Fruit fly (Drosophila melanogaster) whole organism, embryonic: ENCODE results near the gene CG33096.

ENCODE experiments used
- Abd-B ChIP-seq: fragments of 200-800 bp; sonication (Bioruptor generic); optimal IDR thresholded peaks from 2 replicates; lab custom pipeline; 2018; ENCODE audit warnings: missing biosample characterization, mild to moderate bottlenecking, missing genetic modification characterization, moderate library complexity
- Aef1 ChIP-seq: fragments of 200-800 bp; sonication (Bioruptor generic); IDR thresholded peaks from 3 replicates; pipeline ENCODE4 v1.3.6; 2022; ENCODE audit warnings: missing biosample characterization, missing genetic modification characterization
- BEAF-32 ChIP-seq: fragments of 200-800 bp; sonication (Bioruptor generic); optimal IDR thresholded peaks from 3 replicates; lab custom pipeline; 2017; ENCODE audit warnings: missing biosample characterization, missing genetic modification characterization, mild to moderate bottlenecking, moderate library complexity, missing genetic modification reagents
- Blimp-1 ChIP-seq: fragments of 200-800 bp; sonication (Bioruptor generic); optimal IDR thresholded peaks from 3 replicates; lab custom pipeline; 2018; ENCODE audit warnings: missing biosample characterization, missing genetic modification characterization, mild to moderate bottlenecking, moderate library complexity, missing genetic modification reagents
- BtbVII ChIP-seq: fragments of 200-800 bp; sonication (Bioruptor generic); optimal IDR thresholded peaks from 3 replicates; lab custom pipeline; 2017; ENCODE audit warnings: missing biosample characterization, mild to moderate bottlenecking, missing genetic modification characterization
- CG10431 ChIP-seq: fragments of 200-800 bp; sonication (Bioruptor generic); optimal IDR thresholded peaks from 3 replicates; lab custom pipeline; 2018; ENCODE audit warnings: missing biosample characterization, mild to moderate bottlenecking, missing genetic modification characterization
- CG10543 ChIP-seq: fragments of 200-800 bp; sonication (Bioruptor generic); optimal IDR thresholded peaks from 3 replicates; lab custom pipeline; 2017; ENCODE audit warnings: missing biosample characterization, mild to moderate bottlenecking, missing genetic modification characterization, moderate library complexity
- CG12299 ChIP-seq: fragments of 200-800 bp; sonication (Bioruptor generic); optimal IDR thresholded peaks from 2 replicates; lab custom pipeline; 2018; ENCODE audit warnings: missing biosample characterization, mild to moderate bottlenecking, missing genetic modification characterization
- CG12659 ChIP-seq: fragments of 200-800 bp; sonication (Bioruptor generic); optimal IDR thresholded peaks from 3 replicates; lab custom pipeline; 2017; ENCODE audit warnings: mild to moderate bottlenecking, missing biosample characterization, missing genetic modification reagents, missing genetic modification characterization
- CG13296 ChIP-seq: fragments of 200-800 bp; sonication (Bioruptor generic); optimal IDR thresholded peaks from 3 replicates; lab custom pipeline; 2018; ENCODE audit warnings: missing biosample characterization, mild to moderate bottlenecking, missing genetic modification characterization
- CG1647 ChIP-seq: fragments of 200-800 bp; sonication (Bioruptor generic); optimal IDR thresholded peaks from 3 replicates; lab custom pipeline; 2016; ENCODE audit warnings: missing biosample characterization, missing genetic modification characterization
- CG17829 ChIP-seq: fragments of 200-800 bp; optimal IDR thresholded peaks from 2 replicates; lab custom pipeline; 2019; ENCODE audit warnings: missing biosample characterization, mild to moderate bottlenecking, missing genetic modification characterization, moderate library complexity
- CG1792 ChIP-seq: fragments of 200-800 bp; sonication (Bioruptor generic); optimal IDR thresholded peaks from 2 replicates; lab custom pipeline; 2016; ENCODE audit warnings: missing biosample characterization, missing genetic modification characterization
- CG18764 ChIP-seq: fragments of 200-800 bp; sonication (Bioruptor generic); optimal IDR thresholded peaks from 3 replicates; lab custom pipeline; 2016; ENCODE audit warnings: missing biosample characterization, missing genetic modification characterization
- CG2875 ChIP-seq: fragments of 200-800 bp; sonication (Bioruptor generic); optimal IDR thresholded peaks from 2 replicates; lab custom pipeline; 2017; ENCODE audit warnings: missing biosample characterization, mild to moderate bottlenecking, missing genetic modification characterization, missing genetic modification reagents
- CG30431 ChIP-seq: fragments of 200-800 bp; sonication (Bioruptor generic); optimal IDR thresholded peaks from 2 replicates; lab custom pipeline; 2017; ENCODE audit warnings: missing biosample characterization, missing genetic modification characterization
- CG31224 ChIP-seq: fragments of 200-800 bp; sonication (Bioruptor generic); IDR thresholded peaks from 2 replicates; pipeline ENCODE4 v1.3.6; 2022; ENCODE audit warnings: missing biosample characterization, missing genetic modification characterization
- CG31365 ChIP-seq: fragments of 200-800 bp; sonication (Bioruptor generic); optimal IDR thresholded peaks from 2 replicates; lab custom pipeline; 2018; ENCODE audit warnings: missing biosample characterization, mild to moderate bottlenecking, missing genetic modification characterization
- CG33557 ChIP-seq: fragments of 200-800 bp; sonication (Bioruptor generic); optimal IDR thresholded peaks from 2 replicates; lab custom pipeline; 2019; ENCODE audit warnings: missing biosample characterization, mild to moderate bottlenecking, missing genetic modification characterization, moderate library complexity
- CG8290 ChIP-seq, 3 experiments: fragments of 200-800 bp; sonication (Bioruptor generic); optimal IDR thresholded peaks; 2 replicates each; lab custom pipeline; 2016 to 2019; ENCODE audit warnings: missing biosample characterization in 3 of 3, missing genetic modification characterization in 3 of 3, mild to moderate bottlenecking in 2 of 3, moderate library complexity in 1 of 3
- CG8944 ChIP-seq: fragments of 200-800 bp; sonication (Bioruptor generic); optimal IDR thresholded peaks from 3 replicates; lab custom pipeline; 2016; ENCODE audit warnings: missing biosample characterization, missing genetic modification characterization
- CG9215 ChIP-seq: fragments of 200-800 bp; sonication (Bioruptor generic); IDR thresholded peaks from 2 replicates; pipeline ENCODE4 v1.3.6; 2022; ENCODE audit warnings: missing biosample characterization, missing genetic modification characterization
- D ChIP-seq, 2 experiments: fragments of 200-800 bp in 1 of 2; fragments of >200 bp in 1 of 2; sonication (Bioruptor generic) in 1 of 2; optimal IDR thresholded peaks; 2 replicates in 1 of 2; 3 replicates in 1 of 2; lab custom pipeline; 2017; ENCODE audit warnings: mild to moderate bottlenecking in 1 of 2, missing biosample characterization in 1 of 2, missing genetic modification characterization in 1 of 2, missing genetic modification reagents in 1 of 2
- Dad ChIP-seq: fragments of 200-800 bp; sonication (Bioruptor generic); optimal IDR thresholded peaks from 3 replicates; lab custom pipeline; 2016; ENCODE audit warnings: missing biosample characterization, missing genetic modification characterization
- Dek ChIP-seq: fragments of 200-800 bp; sonication (Bioruptor generic); optimal IDR thresholded peaks from 3 replicates; lab custom pipeline; 2019; ENCODE audit warnings: missing biosample characterization, mild to moderate bottlenecking, missing genetic modification characterization, moderate library complexity
- Ets65A ChIP-seq: fragments of 200-800 bp; sonication (Bioruptor generic); peaks from one replicate; lab custom pipeline; 2016; ENCODE audit warnings: missing biosample characterization, missing genetic modification characterization
- Fer2 ChIP-seq: fragments of 200-800 bp; sonication (Bioruptor generic); optimal IDR thresholded peaks from 2 replicates; lab custom pipeline; 2018; ENCODE audit warnings: missing biosample characterization, mild to moderate bottlenecking, missing genetic modification characterization, moderate library complexity
- HmgD ChIP-seq: fragments of 200-800 bp; sonication (Bioruptor generic); optimal IDR thresholded peaks from 3 replicates; lab custom pipeline; 2016; ENCODE audit warnings: missing biosample characterization, missing genetic modification characterization
- Lhr ChIP-seq: fragments of 200-800 bp; sonication (Bioruptor generic); optimal IDR thresholded peaks from 3 replicates; lab custom pipeline; 2017; ENCODE audit warnings: mild to moderate bottlenecking, missing biosample characterization, missing genetic modification reagents, missing genetic modification characterization
- Max ChIP-seq: fragments of 200-800 bp; sonication (Bioruptor generic); optimal IDR thresholded peaks from 2 replicates; lab custom pipeline; 2016; ENCODE audit warnings: missing biosample characterization, mild to moderate bottlenecking, missing genetic modification characterization
- Spps ChIP-seq: fragments of 200-800 bp; sonication (Bioruptor generic); optimal IDR thresholded peaks from 2 replicates; lab custom pipeline; 2018; ENCODE audit warnings: missing biosample characterization, mild to moderate bottlenecking, missing genetic modification characterization
- ab ChIP-seq: fragments of 200-800 bp; sonication (Bioruptor generic); optimal IDR thresholded peaks from 2 replicates; lab custom pipeline; 2016; ENCODE audit warnings: missing biosample characterization, missing genetic modification characterization
- bigmax ChIP-seq: fragments of 200-800 bp; sonication (Bioruptor generic); optimal IDR thresholded peaks from 2 replicates; lab custom pipeline; 2018; ENCODE audit warnings: missing biosample characterization, mild to moderate bottlenecking, missing genetic modification characterization
- caup ChIP-seq: fragments of 200-800 bp; sonication (Bioruptor generic); optimal IDR thresholded peaks from 3 replicates; lab custom pipeline; 2017; ENCODE audit warnings: missing biosample characterization, mild to moderate bottlenecking, missing genetic modification characterization, moderate library complexity; ENCODE audit not compliant: severe bottlenecking
- dm ChIP-seq: fragments of 200-800 bp; sonication (Bioruptor generic); optimal IDR thresholded peaks from 3 replicates; lab custom pipeline; 2016; ENCODE audit warnings: missing biosample characterization, missing genetic modification characterization
- eve ChIP-seq, 2 experiments: fragments of >200 bp; optimal IDR thresholded peaks; 2 replicates each; lab custom pipeline; 2017; ENCODE audit warnings: missing biosample characterization in 2 of 2, missing genetic modification characterization in 2 of 2
- gce ChIP-seq: fragments of 200-800 bp; sonication (Bioruptor generic); IDR thresholded peaks from 3 replicates; pipeline ENCODE4 v1.3.6; 2022; ENCODE audit warnings: missing biosample characterization, missing genetic modification characterization
- hbn ChIP-seq: fragments of 200-800 bp; sonication (Bioruptor generic); IDR thresholded peaks from 2 replicates; pipeline ENCODE4 v1.3.6; 2022; ENCODE audit warnings: missing biosample characterization, missing genetic modification characterization; ENCODE audit not compliant: partially characterized antibody
- jing ChIP-seq: fragments of 200-800 bp; sonication (Bioruptor generic); optimal IDR thresholded peaks from 2 replicates; lab custom pipeline; 2018; ENCODE audit warnings: missing biosample characterization, mild to moderate bottlenecking, missing genetic modification characterization
- kah ChIP-seq: fragments of 200-800 bp; sonication (Bioruptor generic); optimal IDR thresholded peaks from 2 replicates; lab custom pipeline; 2018; ENCODE audit warnings: missing biosample characterization, mild to moderate bottlenecking, missing genetic modification characterization
- mam ChIP-seq: fragments of 200-800 bp; sonication (Bioruptor generic); optimal IDR thresholded peaks from 3 replicates; lab custom pipeline; 2016; ENCODE audit warnings: missing biosample characterization, missing genetic modification characterization
- nau ChIP-seq: fragments of 200-800 bp; sonication (Bioruptor generic); optimal IDR thresholded peaks from 3 replicates; lab custom pipeline; 2017; ENCODE audit warnings: missing biosample characterization, mild to moderate bottlenecking, missing genetic modification characterization, missing genetic modification reagents
- onecut ChIP-seq: fragments of 200-800 bp; sonication (Bioruptor generic); IDR thresholded peaks from 2 replicates; pipeline ENCODE4 v1.3.6; 2022; ENCODE audit warnings: missing biosample characterization, missing genetic modification characterization
- sqz ChIP-seq: fragments of 200-800 bp; sonication (Bioruptor generic); optimal IDR thresholded peaks from 3 replicates; lab custom pipeline; 2018; ENCODE audit warnings: missing biosample characterization, mild to moderate bottlenecking, missing genetic modification characterization
- sug ChIP-seq: fragments of 200-800 bp; optimal IDR thresholded peaks from 2 replicates; lab custom pipeline; 2019; ENCODE audit warnings: missing biosample characterization, mild to moderate bottlenecking, missing genetic modification characterization, moderate library complexity
- toy ChIP-seq: fragments of 200-800 bp; sonication (Bioruptor generic); IDR thresholded peaks from 2 replicates; pipeline ENCODE4 v1.3.6; 2022; ENCODE audit warnings: missing biosample characterization, missing genetic modification characterization
- zen ChIP-seq: fragments of 200-800 bp; sonication (Bioruptor generic); optimal IDR thresholded peaks from 3 replicates; lab custom pipeline; 2018; ENCODE audit warnings: missing biosample characterization, mild to moderate bottlenecking, missing genetic modification characterization, moderate library complexity
- zf30C ChIP-seq: fragments of 200-800 bp; sonication (Bioruptor generic); optimal IDR thresholded peaks from 3 replicates; lab custom pipeline; 2018; ENCODE audit warnings: missing biosample characterization, mild to moderate bottlenecking, missing genetic modification characterization
- zfh2 ChIP-seq: fragments of 200-800 bp; sonication (Bioruptor generic); optimal IDR thresholded peaks from 2 replicates; lab custom pipeline; 2016; ENCODE audit warnings: missing biosample characterization, missing genetic modification characterization

The CG33096 gene

dm6 chr3R:25049742-25050517, 47.5 kb upstream of the CG33096 start (continued):
- TF ChIP-seq zf30C (peak; percentile 11), CG8944 (GFP tag; lab: Kevin White, UChicago) (no peak), CG33557 (peak; percentile 30), CG8290 (GFP tag; optimal IDR thresholded peaks at IDR 0.05; lab: Kevin White, UChicago) (peak; percentile 60), CG8290 (tag; optimal IDR thresholded peaks at IDR 0.05; lab: Kevin White, UChicago) (peak; percentile 68 to 70), Dad (GFP tag; lab: Kevin White, UChicago) (no peak), CG12299 (tag; lab: Kevin White, UChicago) (no peak), zen (tag; lab: Kevin White, UChicago) (no peak), Max (GFP tag; lab: Kevin White, UChicago) (no peak), Blimp-1 (GFP tag; lab: Kevin White, UChicago) (peak; percentile 55), CG31365 (tag; lab: Kevin White, UChicago) (peak; percentile 28), Spps (tag; lab: Kevin White, UChicago) (no peak), BEAF-32 (peak; percentile 46), BtbVII (peak; percentile 61), nau (GFP tag; lab: Kevin White, UChicago) (peak; percentile 5), CG30431 (GFP tag; lab: Kevin White, UChicago) (no peak), CG9215 (GFP tag; lab: Robert Waterston, UW) (no peak), Dek (tag; lab: Kevin White, UChicago) (no peak), CG17829 (tag; lab: Kevin White, UChicago) (peak; percentile 45), CG18764 (GFP tag; lab: Kevin White, UChicago) (peak; percentile 25), dm (GFP tag; lab: Kevin White, UChicago) (no peak), D (optimal IDR thresholded peaks at IDR 0.05; lab: Kevin White, UChicago) (peak; percentile 39), D (GFP tag; optimal IDR thresholded peaks at IDR 0.05; lab: Kevin White, UChicago) (no peak), Aef1 (GFP tag; lab: Robert Waterston, UW) (no peak), jing (no peak), CG12659 (peak; percentile 34), HmgD (GFP tag; lab: Kevin White, UChicago) (peak; percentile 10), caup (peak; percentile 39), CG13296 (peak; percentile 49), sug (tag; lab: Kevin White, UChicago) (peak; percentile 68), Abd-B (GFP tag; lab: Kevin White, UChicago) (no peak), Fer2 (tag; lab: Kevin White, UChicago) (peak; percentile 14), mam (no peak), zfh2 (GFP tag; lab: Kevin White, UChicago) (no peak), kah (peak; percentile 17), CG31224 (GFP tag; lab: Robert Waterston, UW) (no peak)
- TF ChIP-seq, all 482 proteins: peak for 117

dm6 chr3R:25050649-25051048, 46.8 kb upstream of the CG33096 start:
- TF ChIP-seq CG10431 (GFP tag; lab: Kevin White, UChicago), result peak; percentile 10
- peak in 1 of 2 experiments; percentile 87 for TF ChIP-seq eve (GFP tag; optimal IDR thresholded peaks at IDR 0.05; lab: Kevin White, UChicago)
- no peak for TF ChIP-seq Abd-B (GFP tag; lab: Kevin White, UChicago)
- no peak for TF ChIP-seq sqz (GFP tag; lab: Kevin White, UChicago)
- TF ChIP-seq CG1792 (GFP tag; lab: Kevin White, UChicago), result no peak
- TF ChIP-seq CG1647, result no peak
- TF ChIP-seq ab (GFP tag; lab: Kevin White, UChicago), result peak; percentile 4
- TF ChIP-seq Ets65A, result peak; percentile 55
- TF ChIP-seq CG10543 (GFP tag; lab: Kevin White, UChicago), result no peak
- no peak for TF ChIP-seq toy (GFP tag; lab: Robert Waterston, UW)
- no peak for TF ChIP-seq Lhr (GFP tag; lab: Kevin White, UChicago)
- peak; percentile 96 for TF ChIP-seq onecut (GFP tag; lab: Robert Waterston, UW)
- no peak for TF ChIP-seq CG2875 (GFP tag; lab: Kevin White, UChicago)
- TF ChIP-seq bigmax (GFP tag; lab: Kevin White, UChicago), result peak; percentile 39
- TF ChIP-seq hbn (GFP tag; lab: Robert Waterston, UW), result no peak
- TF ChIP-seq gce (GFP tag; lab: Robert Waterston, UW), result no peak
